Fruit fly (Drosophila melanogaster): ENCODE measurements around the gene EloA.

EloA gene

dm6 chr3R:23280806-23281257 lies 29.5 kb downstream of the EloA start, which contains the start of the genes orb and Cdc16 (continued):
- TF ChIP-seq hbn (GFP tag; IDR thresholded peaks at IDR 0.05; ENCODE audit: partially characterized antibody) (no peak; the same call in 1 of the 2 replicates), dati (GFP tag; IDR thresholded peaks at IDR 0.05) (peak; percentile 74; the same call in 1 of the 2 replicates), CG14441 (GFP tag; IDR thresholded peaks at IDR 0.05) (peak; percentile 91), Gsc (GFP tag; IDR thresholded peaks at IDR 0.05) (no peak), az2 (GFP tag; optimal IDR thresholded peaks at IDR 0.05) (peak; percentile 94), lilli (GFP tag; optimal IDR thresholded peaks at IDR 0.05) (peak; percentile 91), sens (GFP tag) (peak; percentile 96), CG12155 (GFP tag; optimal IDR thresholded peaks at IDR 0.05) (peak; percentile 91), Deaf1 (tag; optimal IDR thresholded peaks at IDR 0.05) (peak; percentile 79), Optix (GFP tag; IDR thresholded peaks at IDR 0.05) (peak; percentile 64; the same call in 2 of the 3 replicates), CG32767 (GFP tag; IDR thresholded peaks at IDR 0.05) (peak; percentile 85), Xrp1 (GFP tag; IDR thresholded peaks at IDR 0.05) (peak; percentile 96), Atf3 (GFP tag; optimal IDR thresholded peaks at IDR 0.05) (peak; percentile 52), HLH54F (GFP tag; optimal IDR thresholded peaks at IDR 0.05) (peak; percentile 66), amos (GFP tag; IDR thresholded peaks at IDR 0.05; ENCODE audit: partially characterized antibody) (no peak), Lim3 (GFP tag; IDR thresholded peaks at IDR 0.05) (no peak; the same call in 1 of the 2 replicates), CG6689 (GFP tag; IDR thresholded peaks at IDR 0.05) (peak; percentile 92), wek (GFP tag; optimal IDR thresholded peaks at IDR 0.05) (no peak), row (GFP tag; IDR thresholded peaks at IDR 0.05) (peak; percentile 96), vfl (GFP tag; optimal IDR thresholded peaks at IDR 0.05) (peak; percentile 70), fd102C (GFP tag; optimal IDR thresholded peaks at IDR 0.05) (peak; percentile 30), ac (GFP tag; optimal IDR thresholded peaks at IDR 0.05) (no peak), CG7928 (GFP tag; optimal IDR thresholded peaks at IDR 0.05) (peak; percentile 48), Awh (GFP tag; IDR thresholded peaks at IDR 0.05) (peak; percentile 91), yki (optimal IDR thresholded peaks at IDR 0.05) (no peak), h (optimal IDR thresholded peaks at IDR 0.05) (no peak), Ssrp (tag; optimal IDR thresholded peaks at IDR 0.05) (peak; percentile 88), lbe (GFP tag; optimal IDR thresholded peaks at IDR 0.05) (no peak), D19A (tag; optimal IDR thresholded peaks at IDR 0.05) (peak; percentile 88), grau (tag; optimal IDR thresholded peaks at IDR 0.05) (peak; percentile 91), Scr (GFP tag; IDR thresholded peaks at IDR 0.05; ENCODE audit: partially characterized antibody) (no peak), Camta (GFP tag; optimal IDR thresholded peaks at IDR 0.05) (peak; percentile 66), CG11723 (GFP tag; optimal IDR thresholded peaks at IDR 0.05) (peak; percentile 76), org-1 (GFP tag; optimal IDR thresholded peaks at IDR 0.05) (peak; percentile 76), ara (GFP tag; IDR thresholded peaks at IDR 0.05) (peak; percentile 83), CG12391 (tag; optimal IDR thresholded peaks at IDR 0.05) (peak; percentile 98), Dip3 (GFP tag; optimal IDR thresholded peaks at IDR 0.05) (peak; percentile 74), Max (GFP tag; optimal IDR thresholded peaks at IDR 0.05) (peak; percentile 82), sr (GFP tag; IDR thresholded peaks at IDR 0.05) (peak; percentile 55; the same call in 1 of the 3 replicates), CG11696 (GFP tag; IDR thresholded peaks at IDR 0.05) (peak; percentile 80), tgo (GFP tag; IDR thresholded peaks at IDR 0.05) (peak; percentile 93), Kr (GFP tag; optimal IDR thresholded peaks at IDR 0.05) (no peak), CG18619 (GFP tag; optimal IDR thresholded peaks at IDR 0.05) (peak; percentile 81), cg (GFP tag; optimal IDR thresholded peaks at IDR 0.05) (no peak), CG11560 (tag; IDR thresholded peaks at IDR 0.05) (peak; percentile 61; the same call in 2 of the 3 replicates), CG34422 (GFP tag; IDR thresholded peaks at IDR 0.05) (peak; percentile 96), CG11695 (GFP tag; IDR thresholded peaks at IDR 0.05) (peak; percentile 91), slbo (GFP tag; IDR thresholded peaks at IDR 0.05) (peak; percentile 97), aop (GFP tag; IDR thresholded peaks at IDR 0.05) (peak; percentile 79), gce (GFP tag; IDR thresholded peaks at IDR 0.05) (peak; percentile 90), CG4424 (GFP tag; optimal IDR thresholded peaks at IDR 0.05) (peak; percentile 91), CG14050 (GFP tag; IDR thresholded peaks at IDR 0.05) (peak; percentile 81), cad (GFP tag; optimal IDR thresholded peaks at IDR 0.05) (no peak)
